Worm (Caenorhabditis elegans) whole organism, young adult: Measurements from ENCODE around the gene F25B5.3.

Source experiments
- B0035.1 ChIP-seq: sonication (generic microtip); optimal IDR thresholded peaks from 2 replicates; lab custom pipeline; 2016; ENCODE audit warnings: missing genetic modification characterization, mild to moderate bottlenecking, missing compliant biosample characterization, missing genotype, missing genetic modification reagents
- F33H1.4 ChIP-seq: fragments of 200-800 bp; sonication (Bioruptor generic); IDR thresholded peaks from 2 replicates; pipeline ENCODE4 v1.3.6; 2022; ENCODE audit warnings: missing genetic modification reagents, missing genetic modification characterization, missing compliant biosample characterization
- F39B2.1 ChIP-seq: fragments of 200-800 bp; sonication (Bioruptor generic); IDR thresholded peaks from 2 replicates; pipeline ENCODE4 v1.3.6; 2022; ENCODE audit warnings: missing genetic modification reagents, missing genetic modification characterization, missing compliant biosample characterization
- F55B11.4 ChIP-seq: sonication (generic microtip); optimal IDR thresholded peaks from 2 replicates; lab custom pipeline; 2016; ENCODE audit warnings: missing compliant biosample characterization, missing genetic modification characterization, borderline replicate concordance; ENCODE audit not compliant: insufficient read depth
- F57A8.1 ChIP-seq: fragments of 200-800 bp; sonication (Bioruptor generic); optimal IDR thresholded peaks from 2 replicates; lab custom pipeline; 2018; ENCODE audit warnings: mild to moderate bottlenecking, missing genetic modification characterization, moderate library complexity, missing compliant biosample characterization
- Y53G8AR.9 ChIP-seq: fragments of 200-800 bp; sonication (Bioruptor generic); conservative IDR thresholded peaks from 2 replicates; pipeline ENCODE4 v1.3.6; 2022; ENCODE audit warnings: missing genetic modification reagents, missing genetic modification characterization, missing compliant biosample characterization
- Y67H2A.10 ChIP-seq: fragments of 200-800 bp; sonication (Bioruptor generic); conservative IDR thresholded peaks from 2 replicates; pipeline ENCODE4 v1.3.6; 2022; ENCODE audit warnings: missing genetic modification reagents, missing genetic modification characterization, missing compliant biosample characterization
- Y79H2A.3 ChIP-seq: fragments of 200-800 bp; sonication (Bioruptor generic); conservative IDR thresholded peaks from 2 replicates; pipeline ENCODE4 v1.3.6; 2022; ENCODE audit warnings: missing genetic modification reagents, missing genetic modification characterization, missing compliant biosample characterization
- ama-1 ChIP-seq, 3 experiments: fragments of 150-350 bp in 1 of 3; sonication (generic microtip) in 2 of 3; optimal IDR thresholded peaks; 2 replicates each; lab custom pipeline; 2014 to 2018; ENCODE audit warnings: missing biosample characterization in 2 of 3, missing genetic modification characterization in 2 of 3, missing genetic modification reagents in 2 of 3
- aptf-2 ChIP-seq: fragments of 200-800 bp; sonication (Bioruptor generic); conservative IDR thresholded peaks from 2 replicates; pipeline ENCODE4 v1.3.6; 2022; ENCODE audit warnings: missing genetic modification reagents, missing genetic modification characterization, missing compliant biosample characterization
- atf-7 ChIP-seq: sonication (generic microtip); optimal IDR thresholded peaks from 2 replicates; lab custom pipeline; 2017; ENCODE audit warnings: mild to moderate bottlenecking, missing genetic modification characterization, missing compliant biosample characterization
- ccch-3 ChIP-seq: fragments of 200-800 bp; sonication (Bioruptor generic); optimal IDR thresholded peaks from 2 replicates; lab custom pipeline; 2018; ENCODE audit warnings: mild to moderate bottlenecking, missing genetic modification characterization, missing compliant biosample characterization
- cebp-1 ChIP-seq, 2 experiments: fragments of 200-800 bp in 1 of 2; sonication (Bioruptor generic) in 1 of 2; sonication (generic microtip) in 1 of 2; IDR thresholded peaks in 1 of 2; optimal IDR thresholded peaks in 1 of 2; 2 replicates each; pipeline versions ENCODE4 v1.3.6 to Lab custom; 2017 to 2022; ENCODE audit warnings: missing compliant biosample characterization in 2 of 2, missing genetic modification characterization in 2 of 2, mild to moderate bottlenecking in 1 of 2, missing genetic modification reagents in 1 of 2, moderate library complexity in 1 of 2
- ceh-40 ChIP-seq: fragments of 200-800 bp; sonication (Bioruptor generic); IDR thresholded peaks from 2 replicates; pipeline ENCODE4 v1.3.6; 2022; ENCODE audit warnings: missing genetic modification characterization, missing compliant biosample characterization
- ceh-79 ChIP-seq: sonication (generic microtip); optimal IDR thresholded peaks from 2 replicates; lab custom pipeline; 2017; ENCODE audit warnings: mild to moderate bottlenecking, missing genetic modification characterization, missing compliant biosample characterization
- ceh-91 ChIP-seq: fragments of 200-800 bp; sonication (Bioruptor generic); IDR thresholded peaks from 2 replicates; pipeline ENCODE4 v1.3.6; 2022; ENCODE audit warnings: missing genetic modification reagents, missing genetic modification characterization, missing compliant biosample characterization
- dox-1 ChIP-seq: fragments of 200-800 bp; sonication (Bioruptor generic); IDR thresholded peaks from 2 replicates; pipeline ENCODE4 v1.3.6; 2022; ENCODE audit warnings: missing genetic modification reagents, missing genetic modification characterization, missing compliant biosample characterization
- dpl-1 ChIP-seq: fragments of 150-350 bp; optimal IDR thresholded peaks from 2 replicates; lab custom pipeline; 2014; ENCODE audit warnings: missing biosample characterization, missing genetic modification reagents, missing genetic modification characterization
- efl-1 ChIP-seq: fragments of 150-350 bp; optimal IDR thresholded peaks from 2 replicates; lab custom pipeline; 2014; ENCODE audit warnings: missing biosample characterization, missing genetic modification reagents, missing genetic modification characterization
- fkh-3 ChIP-seq: sonication (generic microtip); optimal IDR thresholded peaks from 2 replicates; lab custom pipeline; 2016; ENCODE audit warnings: mild to moderate bottlenecking, missing genetic modification characterization, missing compliant biosample characterization
- him-1 ChIP-seq: sonication (generic microtip); optimal IDR thresholded peaks from 2 replicates; lab custom pipeline; 2016; ENCODE audit warnings: missing genotype, missing genetic modification reagents, missing genetic modification characterization, missing compliant biosample characterization
- hmg-1.2 ChIP-seq: fragments of 200-800 bp; sonication (Bioruptor generic); IDR thresholded peaks from 2 replicates; pipeline ENCODE4 v1.3.6; 2022; ENCODE audit warnings: missing genetic modification reagents, missing genetic modification characterization, missing compliant biosample characterization
- lin-54 ChIP-seq: fragments of 200-800 bp; sonication (Bioruptor generic); optimal IDR thresholded peaks from 2 replicates; lab custom pipeline; 2018; ENCODE audit warnings: mild to moderate bottlenecking, missing genetic modification characterization, missing compliant biosample characterization
- lsl-1 ChIP-seq: fragments of 200-800 bp; sonication (Bioruptor generic); optimal IDR thresholded peaks from 2 replicates; lab custom pipeline; 2018; ENCODE audit warnings: mild to moderate bottlenecking, missing genetic modification characterization, moderate library complexity, missing compliant biosample characterization
- madf-6 ChIP-seq: fragments of 200-800 bp; sonication (Bioruptor generic); IDR thresholded peaks from 2 replicates; pipeline ENCODE4 v1.3.6; 2022; ENCODE audit warnings: missing genetic modification reagents, missing genetic modification characterization, missing compliant biosample characterization
- madf-8 ChIP-seq: fragments of 200-800 bp; sonication (Bioruptor generic); conservative IDR thresholded peaks from 2 replicates; pipeline ENCODE4 v1.3.6; 2022; ENCODE audit warnings: missing genetic modification reagents, missing genetic modification characterization, missing compliant biosample characterization
- mcd-1 ChIP-seq: fragments of 200-800 bp; sonication (Bioruptor generic); IDR thresholded peaks from 2 replicates; pipeline ENCODE4 v1.3.6; 2022; ENCODE audit warnings: missing genetic modification reagents, missing genetic modification characterization, missing compliant biosample characterization
- mes-4 ChIP-seq: sonication (generic microtip); optimal IDR thresholded peaks from 2 replicates; lab custom pipeline; 2016; ENCODE audit warnings: missing genotype, missing genetic modification characterization, missing compliant biosample characterization
- nfya-1 ChIP-seq: sonication (generic microtip); optimal IDR thresholded peaks from 2 replicates; lab custom pipeline; 2017; ENCODE audit warnings: antibody characterized with exemption, missing compliant biosample characterization, missing genetic modification characterization, borderline replicate concordance; ENCODE audit not compliant: insufficient read depth
- nhr-80 ChIP-seq: sonication (generic microtip); optimal IDR thresholded peaks from 2 replicates; lab custom pipeline; 2016; ENCODE audit warnings: missing genetic modification characterization, missing compliant biosample characterization
- nhr-90 ChIP-seq: sonication (generic microtip); optimal IDR thresholded peaks from 2 replicates; lab custom pipeline; 2016; ENCODE audit warnings: missing genotype, mild to moderate bottlenecking, missing genetic modification characterization, missing compliant biosample characterization
- pbrm-1 ChIP-seq: fragments of 200-800 bp; sonication (Bioruptor generic); IDR thresholded peaks from 2 replicates; pipeline ENCODE4 v1.3.6; 2022; ENCODE audit warnings: missing genetic modification reagents, missing genetic modification characterization, missing compliant biosample characterization
- pha-4 ChIP-seq: fragments of 150-350 bp; sonication (generic microtip); optimal IDR thresholded peaks from 2 replicates; lab custom pipeline; 2014; ENCODE audit warnings: missing biosample characterization, missing genetic modification reagents, missing genetic modification characterization
- rec-8 ChIP-seq, 2 experiments: sonication (generic microtip); optimal IDR thresholded peaks; 2 replicates each; lab custom pipeline; 2016; ENCODE audit warnings: mild to moderate bottlenecking in 2 of 2, missing genetic modification characterization in 2 of 2, missing genetic modification reagents in 2 of 2, missing genotype in 2 of 2, missing biosample characterization in 1 of 2, missing compliant biosample characterization in 1 of 2, moderate library complexity in 1 of 2
- snpc-1.3 ChIP-seq: sonication (generic microtip); optimal IDR thresholded peaks from 2 replicates; lab custom pipeline; 2017; ENCODE audit warnings: missing genetic modification characterization, mild to moderate bottlenecking, missing compliant biosample characterization, antibody characterized with exemption, moderate library complexity, missing genotype, missing genetic modification reagents; ENCODE audit not compliant: insufficient read depth
- snpc-3.4 ChIP-seq: sonication (generic microtip); optimal IDR thresholded peaks from 2 replicates; lab custom pipeline; 2017; ENCODE audit warnings: missing genetic modification characterization, mild to moderate bottlenecking, missing compliant biosample characterization, antibody characterized with exemption, moderate library complexity, missing genotype, missing genetic modification reagents
- tbp1 ChIP-seq: fragments of 200-800 bp; sonication (Bioruptor generic); optimal IDR thresholded peaks from 2 replicates; lab custom pipeline; 2018; ENCODE audit warnings: mild to moderate bottlenecking, missing genetic modification characterization, missing compliant biosample characterization
- unc-62 ChIP-seq: fragments of 150-350 bp; optimal IDR thresholded peaks from 2 replicates; lab custom pipeline; 2014; ENCODE audit warnings: missing biosample characterization, missing genetic modification reagents, missing genetic modification characterization
- xnd-1 ChIP-seq: sonication (generic microtip); optimal IDR thresholded peaks from 2 replicates; lab custom pipeline; 2016; ENCODE audit warnings: missing genotype, missing genetic modification reagents, missing genetic modification characterization, missing compliant biosample characterization
- zfh-2 ChIP-seq: fragments of 200-800 bp; sonication (Bioruptor generic); conservative IDR thresholded peaks from 2 replicates; pipeline ENCODE4 v1.3.6; 2022; ENCODE audit warnings: missing genetic modification reagents, missing genetic modification characterization, missing compliant biosample characterization

The F25B5.3 gene

DNA sequence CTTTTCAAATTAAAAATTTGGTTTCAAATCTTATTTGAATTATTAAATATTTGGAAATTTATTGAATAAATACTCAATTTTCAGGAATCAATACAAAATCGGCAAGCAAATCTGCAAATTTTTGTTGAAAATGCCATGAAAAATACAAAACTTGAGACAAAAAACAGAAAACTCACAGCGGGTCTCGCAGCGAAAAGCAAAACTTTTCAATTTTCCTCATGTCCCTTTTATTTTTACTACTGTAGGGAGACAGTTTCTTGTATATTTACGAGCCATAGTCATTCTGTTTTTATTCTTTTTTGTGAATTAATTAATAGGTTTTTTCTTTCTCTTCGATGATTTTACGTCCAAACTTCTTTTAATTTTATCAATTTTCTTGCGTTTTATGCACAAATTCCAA, 39.8 kb downstream of the F25B5.3 start:
- TF ChIP-seq snpc-3.4 (peak; percentile 61), snpc-1.3 (peak; percentile 42), dox-1 (GFP tag; lab: Robert Waterston, UW) (no peak), F33H1.4 (GFP tag; lab: Robert Waterston, UW) (peak; percentile 92), lsl-1 (peak; percentile 94), B0035.1 (tag; lab: Kevin White, UChicago) (no peak), madf-6 (GFP tag; lab: Robert Waterston, UW) (peak; percentile 92), madf-8 (GFP tag; lab: Robert Waterston, UW) (peak; percentile 73), ceh-91 (peak; percentile 71), xnd-1 (tag; lab: Kevin White, UChicago) (peak; percentile 87), pbrm-1 (GFP tag; lab: Robert Waterston, UW) (no peak)

DNA sequence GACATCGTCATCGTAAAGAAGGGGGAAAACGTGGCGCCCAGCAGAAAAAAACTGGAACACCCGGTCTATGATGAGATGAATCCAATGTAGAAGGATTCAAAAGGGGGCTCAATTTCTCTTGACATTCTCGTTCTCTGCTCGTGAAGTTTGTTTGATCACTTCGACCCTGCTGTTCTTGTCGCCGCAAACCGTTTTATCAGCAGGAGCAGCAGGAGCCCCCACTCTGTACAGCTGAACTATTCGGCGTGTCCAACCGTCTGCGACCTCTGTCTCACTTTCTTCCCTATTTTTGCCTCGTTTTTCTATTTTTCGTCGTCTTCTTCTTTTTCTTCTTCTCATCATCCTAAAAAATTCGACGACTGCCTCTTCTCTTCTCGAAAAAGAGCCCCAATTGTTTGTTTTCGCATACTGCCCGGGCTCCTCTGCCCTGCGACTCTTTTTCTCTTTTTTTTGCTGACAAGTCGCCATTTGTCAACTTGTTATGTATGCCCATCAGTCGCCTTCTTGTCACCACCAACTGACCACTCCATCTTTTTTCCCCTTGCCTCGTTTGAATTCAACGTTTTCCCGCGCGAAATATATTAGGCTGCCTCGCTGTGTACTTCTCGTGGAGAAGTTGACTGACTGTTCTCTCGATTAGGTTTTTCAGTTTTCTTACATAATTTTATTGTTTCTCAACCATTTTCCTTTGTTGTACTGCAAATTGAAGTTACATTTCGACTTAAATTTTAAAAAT, 40.5 kb downstream of the F25B5.3 start:
- no peak for TF ChIP-seq pha-4 (tag; lab: Kevin White, UChicago)
- TF ChIP-seq him-1 (tag; lab: Kevin White, UChicago), result no peak
- TF ChIP-seq nhr-90 (tag; lab: Kevin White, UChicago), result no peak
- TF ChIP-seq ama-1 (optimal IDR thresholded peaks at IDR 0.05; lab: Kevin White, UChicago), result no peak
- no peak for TF ChIP-seq ama-1 (GFP tag; optimal IDR thresholded peaks at IDR 0.05; lab: Kevin White, UChicago)
- TF ChIP-seq B0035.1 (tag; lab: Kevin White, UChicago), result no peak
- no peak for TF ChIP-seq F55B11.4
- TF ChIP-seq cebp-1 (GFP tag; IDR thresholded peaks at IDR 0.05; lab: Robert Waterston, UW), result no peak
- TF ChIP-seq cebp-1 (tag; optimal IDR thresholded peaks at IDR 0.05; lab: Kevin White, UChicago), result no peak
- peak; percentile 58; the same call in 1 of the 2 replicates for TF ChIP-seq zfh-2 (GFP tag; lab: Robert Waterston, UW)
- TF ChIP-seq tbp1 (GFP tag; lab: Kevin White, UChicago), result no peak
- no peak for TF ChIP-seq ccch-3 (GFP tag; lab: Kevin White, UChicago)
- no peak for TF ChIP-seq rec-8 (tag; optimal IDR thresholded peaks at IDR 0.05; lab: Kevin White, UChicago)
- TF ChIP-seq lin-54 (GFP tag; lab: Kevin White, UChicago), result peak; percentile 12
- TF ChIP-seq unc-62 (GFP tag; lab: Kevin White, UChicago), result no peak
- no peak for TF ChIP-seq F39B2.1
- peak; percentile 74 for TF ChIP-seq nhr-80
- TF ChIP-seq hmg-1.2 (GFP tag; lab: Robert Waterston, UW), result 0 out of 2 replicates have a peak, but pooled peaks have one; percentile 6
- no peak for TF ChIP-seq efl-1 (GFP tag; lab: Kevin White, UChicago)
- peak; percentile 36; the same call in 1 of the 2 replicates for TF ChIP-seq dox-1 (GFP tag; lab: Robert Waterston, UW)
- TF ChIP-seq, all 124 proteins: peak for 5

DNA sequence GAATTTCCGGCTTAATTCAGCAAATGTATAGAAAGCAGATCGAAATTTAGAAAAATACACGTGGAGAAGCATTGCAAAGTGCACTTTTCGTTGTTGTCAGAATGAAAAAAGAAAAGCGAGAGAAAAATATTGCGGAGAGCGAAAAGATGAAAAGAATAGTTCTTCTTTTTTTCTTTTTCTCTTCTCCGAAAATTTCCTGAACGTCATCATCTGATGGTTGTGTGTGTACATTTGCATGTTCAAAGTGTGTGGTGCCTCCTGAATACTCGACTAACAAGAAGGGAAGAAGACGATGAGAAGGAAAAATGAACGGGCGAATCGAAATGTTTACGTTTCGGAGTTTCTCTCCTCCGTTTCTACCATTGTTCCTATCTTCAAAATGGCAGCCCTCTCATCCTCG, 41.4 kb downstream of the F25B5.3 start:
- no peak for TF ChIP-seq nfya-1 (tag; lab: Kevin White, UChicago)
- TF ChIP-seq ceh-40, result no peak
- no peak for TF ChIP-seq mcd-1 (GFP tag; lab: Robert Waterston, UW)
- TF ChIP-seq aptf-2, result no peak
- no peak for TF ChIP-seq Y79H2A.3 (GFP tag; lab: Robert Waterston, UW)
- TF ChIP-seq Y67H2A.10 (GFP tag; lab: Robert Waterston, UW), result no peak
- TF ChIP-seq mes-4, result no peak
- TF ChIP-seq ccch-3 (GFP tag; lab: Kevin White, UChicago), result no peak
- no peak for TF ChIP-seq Y53G8AR.9 (GFP tag; lab: Robert Waterston, UW)
- no peak for TF ChIP-seq fkh-3 (tag; lab: Kevin White, UChicago)
- TF ChIP-seq atf-7 (tag; lab: Kevin White, UChicago), result no peak
- TF ChIP-seq ama-1 (optimal IDR thresholded peaks at IDR 0.05; lab: Kevin White, UChicago), result no peak
- no peak for TF ChIP-seq ama-1 (GFP tag; optimal IDR thresholded peaks at IDR 0.05; lab: Kevin White, UChicago)
- no peak for TF ChIP-seq ceh-79 (tag; lab: Kevin White, UChicago)
- TF ChIP-seq tbp1 (GFP tag; lab: Kevin White, UChicago), result no peak
- no peak for TF ChIP-seq F57A8.1 (GFP tag; lab: Kevin White, UChicago)
- TF ChIP-seq dpl-1 (GFP tag; lab: Kevin White, UChicago), result no peak
